Fruit fly (Drosophila melanogaster) whole organism, prepupa: ENCODE measurements around the gene CG10516.

Source experiments
- CG3919 ChIP-seq: fragments of 200-800 bp; sonication (Bioruptor generic); optimal IDR thresholded peaks from 3 replicates; lab custom pipeline; 2016; ENCODE audit warnings: missing biosample characterization, missing genetic modification characterization
- CG4318 ChIP-seq: fragments of 200-800 bp; sonication (Bioruptor generic); optimal IDR thresholded peaks from 3 replicates; lab custom pipeline; 2017; ENCODE audit warnings: missing biosample characterization, mild to moderate bottlenecking, missing genetic modification characterization
- CG6808 ChIP-seq: fragments of 200-800 bp; sonication (Bioruptor generic); optimal IDR thresholded peaks from 3 replicates; lab custom pipeline; 2017; ENCODE audit warnings: missing biosample characterization, missing genetic modification characterization, mild to moderate bottlenecking, moderate library complexity, missing genetic modification reagents
- Met ChIP-seq: fragments of 200-800 bp; sonication (Bioruptor generic); optimal IDR thresholded peaks from 3 replicates; lab custom pipeline; 2016; ENCODE audit warnings: missing biosample characterization, missing genetic modification characterization
- OdsH ChIP-seq: fragments of 200-800 bp; sonication (Bioruptor generic); optimal IDR thresholded peaks from 3 replicates; lab custom pipeline; 2016; ENCODE audit warnings: missing biosample characterization, missing genetic modification characterization
- Sox102F ChIP-seq: fragments of 200-800 bp; sonication (Bioruptor generic); optimal IDR thresholded peaks from 2 replicates; lab custom pipeline; 2016; ENCODE audit warnings: missing biosample characterization, mild to moderate bottlenecking, missing genetic modification characterization
- fd59A ChIP-seq: fragments of 200-800 bp; sonication (Bioruptor generic); optimal IDR thresholded peaks from 2 replicates; lab custom pipeline; 2017; ENCODE audit warnings: missing biosample characterization, mild to moderate bottlenecking, missing genetic modification characterization, missing genetic modification reagents
- fkh ChIP-seq: fragments of 200-800 bp; sonication (Bioruptor generic); optimal IDR thresholded peaks from 3 replicates; lab custom pipeline; 2017; ENCODE audit warnings: missing biosample characterization, mild to moderate bottlenecking, missing genetic modification characterization, moderate library complexity

dm6 chr3L:16011319-16012210 lies 43.6 kb downstream of the CG10516 start, which contains the start of gene mib1:
- TF ChIP-seq Met (GFP tag; lab: Kevin White, UChicago) (no peak), CG3919 (peak; percentile 53), fkh (GFP tag; lab: Kevin White, UChicago) (peak; percentile 24), fd59A (peak; percentile 4), CG4318 (no peak), CG6808 (GFP tag; lab: Kevin White, UChicago) (peak; percentile 66), OdsH (no peak), Sox102F (GFP tag; lab: Kevin White, UChicago) (no peak)
